Fruit fly (Drosophila melanogaster) whole organism, embryonic: Measurements from ENCODE around the gene Tsp97E.

Experiments
- CG10274 ChIP-seq: fragments of 200-800 bp; sonication (Bioruptor generic); optimal IDR thresholded peaks from 3 replicates; lab custom pipeline; 2017; ENCODE audit warnings: missing biosample characterization, mild to moderate bottlenecking, missing genetic modification characterization
- CG10321 ChIP-seq: fragments of 200-800 bp; sonication (Bioruptor generic); IDR thresholded peaks from 2 replicates; pipeline ENCODE4 v1.3.6; 2022; ENCODE audit warnings: missing biosample characterization, missing genetic modification characterization
- CG11456 ChIP-seq: fragments of 200-800 bp; sonication (Bioruptor generic); IDR thresholded peaks from 3 replicates; pipeline ENCODE4 v1.3.6; 2022; ENCODE audit warnings: missing biosample characterization, missing genetic modification characterization
- CG11696 ChIP-seq: fragments of 200-800 bp; sonication (Bioruptor generic); IDR thresholded peaks from 2 replicates; pipeline ENCODE4 v1.3.6; 2022; ENCODE audit warnings: missing biosample characterization, missing genetic modification characterization
- CG15269 ChIP-seq: fragments of 200-800 bp; sonication (Bioruptor generic); optimal IDR thresholded peaks from 2 replicates; lab custom pipeline; 2018; ENCODE audit warnings: missing biosample characterization, mild to moderate bottlenecking, missing genetic modification characterization, moderate library complexity
- CG15601 ChIP-seq: fragments of 200-800 bp; sonication (Bioruptor generic); optimal IDR thresholded peaks from 3 replicates; lab custom pipeline; 2019; ENCODE audit warnings: missing biosample characterization, mild to moderate bottlenecking, missing genetic modification characterization, moderate library complexity
- CG16815 ChIP-seq: fragments of 200-800 bp; sonication (Bioruptor generic); optimal IDR thresholded peaks from 3 replicates; lab custom pipeline; 2017; ENCODE audit warnings: missing biosample characterization, mild to moderate bottlenecking, missing genetic modification characterization
- CG17328 ChIP-seq: fragments of 200-800 bp; sonication (Bioruptor generic); IDR thresholded peaks from 2 replicates; pipeline ENCODE4 v1.3.6; 2022; ENCODE audit warnings: missing biosample characterization, missing genetic modification characterization
- CG17829 ChIP-seq: fragments of 200-800 bp; optimal IDR thresholded peaks from 2 replicates; lab custom pipeline; 2019; ENCODE audit warnings: missing biosample characterization, mild to moderate bottlenecking, missing genetic modification characterization, moderate library complexity
- CG1832 ChIP-seq: fragments of 200-800 bp; sonication (Bioruptor generic); optimal IDR thresholded peaks from 2 replicates; lab custom pipeline; 2017; ENCODE audit warnings: missing biosample characterization, mild to moderate bottlenecking, missing genetic modification characterization, inconsistent platforms
- CG2678 ChIP-seq: fragments of 200-800 bp; sonication (Bioruptor generic); optimal IDR thresholded peaks from 3 replicates; lab custom pipeline; 2019; ENCODE audit warnings: missing biosample characterization, mild to moderate bottlenecking, missing genetic modification characterization, moderate library complexity
- CG4328 ChIP-seq: fragments of 200-800 bp; sonication (Bioruptor generic); optimal IDR thresholded peaks from 3 replicates; lab custom pipeline; 2017; ENCODE audit warnings: missing biosample characterization, missing genetic modification reagents, missing genetic modification characterization
- CG43689 ChIP-seq: fragments of 200-800 bp; sonication (Bioruptor generic); IDR thresholded peaks from 2 replicates; pipeline ENCODE4 v1.3.6; 2022; ENCODE audit warnings: missing biosample characterization, missing genetic modification characterization
- CG5953 ChIP-seq: fragments of 200-800 bp; sonication (Bioruptor generic); IDR thresholded peaks from 2 replicates; pipeline ENCODE4 v1.3.6; 2022; ENCODE audit warnings: missing biosample characterization, missing genetic modification characterization
- CG7357 ChIP-seq: fragments of 200-800 bp; sonication (Bioruptor generic); IDR thresholded peaks from 3 replicates; pipeline ENCODE4 v1.3.6; 2022; ENCODE audit warnings: missing biosample characterization, missing genetic modification characterization
- CG8089 ChIP-seq: fragments of 200-800 bp; sonication (Bioruptor generic); optimal IDR thresholded peaks from 3 replicates; lab custom pipeline; 2016; ENCODE audit warnings: missing biosample characterization, missing genetic modification characterization
- CG9727 ChIP-seq: fragments of 200-800 bp; sonication (Bioruptor generic); optimal IDR thresholded peaks from 3 replicates; lab custom pipeline; 2017; ENCODE audit warnings: missing biosample characterization, mild to moderate bottlenecking, missing genetic modification characterization
- CG9817 ChIP-seq: fragments of 200-800 bp; sonication (Bioruptor generic); optimal IDR thresholded peaks from 2 replicates; lab custom pipeline; 2018; ENCODE audit warnings: missing biosample characterization, mild to moderate bottlenecking, missing genetic modification characterization, moderate library complexity
- CTCF ChIP-seq: fragments of 200-800 bp; sonication (Bioruptor generic); optimal IDR thresholded peaks from 2 replicates; lab custom pipeline; 2017; ENCODE audit warnings: missing biosample characterization, mild to moderate bottlenecking, missing genetic modification characterization, moderate library complexity
- Dad ChIP-seq: fragments of 200-800 bp; sonication (Bioruptor generic); optimal IDR thresholded peaks from 3 replicates; lab custom pipeline; 2016; ENCODE audit warnings: missing biosample characterization, missing genetic modification characterization
- Doc3 ChIP-seq: fragments of 200-800 bp; sonication (Bioruptor generic); IDR thresholded peaks from 3 replicates; pipeline ENCODE4 v1.3.6; 2022; ENCODE audit warnings: missing biosample characterization, missing genetic modification characterization; ENCODE audit not compliant: partially characterized antibody
- HHEX ChIP-seq: fragments of 200-800 bp; sonication (Bioruptor generic); optimal IDR thresholded peaks from 3 replicates; lab custom pipeline; 2017; ENCODE audit warnings: missing biosample characterization, mild to moderate bottlenecking, missing genetic modification characterization, missing genetic modification reagents
- Hey ChIP-seq: fragments of 200-800 bp; sonication (Bioruptor generic); optimal IDR thresholded peaks from 3 replicates; lab custom pipeline; 2018; ENCODE audit warnings: missing biosample characterization, mild to moderate bottlenecking, missing genetic modification characterization
- Hmr ChIP-seq: fragments of 200-800 bp; sonication (Bioruptor generic); optimal IDR thresholded peaks from 3 replicates; lab custom pipeline; 2017; ENCODE audit warnings: mild to moderate bottlenecking, missing biosample characterization, missing genetic modification reagents, missing genetic modification characterization
- Hr39 ChIP-seq: fragments of >200 bp; optimal IDR thresholded peaks from 2 replicates; lab custom pipeline; 2017
- NFAT ChIP-seq: fragments of 200-800 bp; sonication (Bioruptor generic); IDR thresholded peaks from 2 replicates; pipeline ENCODE4 v1.3.6; 2022; ENCODE audit warnings: missing biosample characterization, missing genetic modification characterization
- Optix ChIP-seq: fragments of 200-800 bp; sonication (Bioruptor generic); IDR thresholded peaks from 3 replicates; pipeline ENCODE4 v1.3.6; 2022; ENCODE audit warnings: missing biosample characterization, missing genetic modification characterization
- Ptx1 ChIP-seq: fragments of 200-800 bp; sonication (Bioruptor generic); IDR thresholded peaks from 2 replicates; pipeline ENCODE4 v1.3.6; 2022; ENCODE audit warnings: missing biosample characterization, missing genetic modification characterization
- Xrp1 ChIP-seq: fragments of 200-800 bp; sonication (Bioruptor generic); IDR thresholded peaks from 2 replicates; pipeline ENCODE4 v1.3.6; 2022; ENCODE audit warnings: missing biosample characterization, missing genetic modification characterization
- amos ChIP-seq: fragments of 200-800 bp; sonication (Bioruptor generic); IDR thresholded peaks from 2 replicates; pipeline ENCODE4 v1.3.6; 2022; ENCODE audit warnings: missing biosample characterization, missing genetic modification characterization; ENCODE audit not compliant: partially characterized antibody
- ato ChIP-seq: fragments of 200-800 bp; sonication (Bioruptor generic); IDR thresholded peaks from 2 replicates; pipeline ENCODE4 v1.3.6; 2022; ENCODE audit warnings: missing biosample characterization, missing genetic modification characterization; ENCODE audit not compliant: partially characterized antibody
- btn ChIP-seq: fragments of 200-800 bp; sonication (Bioruptor generic); optimal IDR thresholded peaks from 2 replicates; lab custom pipeline; 2016; ENCODE audit warnings: missing biosample characterization, missing genetic modification characterization
- chm ChIP-seq: fragments of 200-800 bp; sonication (Bioruptor generic); IDR thresholded peaks from 2 replicates; pipeline ENCODE4 v1.3.6; 2022; ENCODE audit warnings: missing biosample characterization, missing genetic modification characterization
- cwo ChIP-seq: fragments of 200-800 bp; sonication (Bioruptor generic); optimal IDR thresholded peaks from 3 replicates; lab custom pipeline; 2017; ENCODE audit warnings: missing biosample characterization, missing genetic modification characterization, mild to moderate bottlenecking, moderate library complexity, missing genetic modification reagents
- esg ChIP-seq: fragments of 200-800 bp; sonication (Bioruptor generic); conservative IDR thresholded peaks from 2 replicates; pipeline ENCODE4 v1.3.6; 2022; ENCODE audit warnings: missing biosample characterization, missing genetic modification characterization
- exex ChIP-seq: fragments of 200-800 bp; sonication (Bioruptor generic); optimal IDR thresholded peaks from 4 replicates; lab custom pipeline; 2018; ENCODE audit warnings: missing biosample characterization, mild to moderate bottlenecking, missing genetic modification characterization, moderate library complexity
- eyg ChIP-seq: fragments of 200-800 bp; sonication (Bioruptor generic); optimal IDR thresholded peaks from 3 replicates; lab custom pipeline; 2016; ENCODE audit warnings: missing biosample characterization, missing genetic modification characterization
- gcm ChIP-seq: fragments of 200-800 bp; sonication (Bioruptor generic); optimal IDR thresholded peaks from 2 replicates; lab custom pipeline; 2019; ENCODE audit warnings: missing biosample characterization, mild to moderate bottlenecking, missing genetic modification characterization, moderate library complexity
- gro ChIP-seq: fragments of 200-800 bp; sonication (Bioruptor generic); optimal IDR thresholded peaks from 2 replicates; lab custom pipeline; 2016; ENCODE audit warnings: missing biosample characterization, missing genetic modification characterization
- gsb ChIP-seq: fragments of 200-800 bp; sonication (Bioruptor generic); IDR thresholded peaks from 2 replicates; pipeline ENCODE4 v1.3.6; 2022; ENCODE audit warnings: missing biosample characterization, missing genetic modification characterization
- gsb-n ChIP-seq: fragments of 200-800 bp; sonication (Bioruptor generic); optimal IDR thresholded peaks from 3 replicates; lab custom pipeline; 2018; ENCODE audit warnings: missing biosample characterization, mild to moderate bottlenecking, missing genetic modification characterization
- hkb ChIP-seq, 2 experiments: fragments of 200-800 bp in 1 of 2; fragments of >200 bp in 1 of 2; sonication (Bioruptor generic) in 1 of 2; IDR thresholded peaks in 1 of 2; optimal IDR thresholded peaks in 1 of 2; 2 replicates each; pipeline versions ENCODE4 v1.3.6 to Lab custom; 2017 to 2022; ENCODE audit warnings: missing biosample characterization in 1 of 2, missing genetic modification characterization in 1 of 2
- kah ChIP-seq: fragments of 200-800 bp; sonication (Bioruptor generic); optimal IDR thresholded peaks from 2 replicates; lab custom pipeline; 2018; ENCODE audit warnings: missing biosample characterization, mild to moderate bottlenecking, missing genetic modification characterization
- klu ChIP-seq: fragments of 200-800 bp; sonication (Bioruptor generic); IDR thresholded peaks from 2 replicates; pipeline ENCODE4 v1.3.6; 2022; ENCODE audit warnings: missing biosample characterization, missing genetic modification characterization
- luna ChIP-seq: fragments of 200-800 bp; sonication (Bioruptor generic); optimal IDR thresholded peaks from 2 replicates; lab custom pipeline; 2016; ENCODE audit warnings: missing biosample characterization, missing genetic modification characterization
- pros ChIP-seq: fragments of 200-800 bp; sonication (Bioruptor generic); optimal IDR thresholded peaks from 3 replicates; lab custom pipeline; 2019; ENCODE audit warnings: missing biosample characterization, mild to moderate bottlenecking, missing genetic modification characterization, moderate library complexity
- ro ChIP-seq: fragments of 200-800 bp; sonication (Bioruptor generic); IDR thresholded peaks from 2 replicates; pipeline ENCODE4 v1.3.6; 2022; ENCODE audit warnings: missing biosample characterization, missing genetic modification characterization
- tap ChIP-seq: fragments of 200-800 bp; optimal IDR thresholded peaks from 3 replicates; lab custom pipeline; 2019; ENCODE audit warnings: missing biosample characterization, mild to moderate bottlenecking, missing genetic modification characterization, moderate library complexity
- vvl ChIP-seq: fragments of 200-800 bp; sonication (Bioruptor generic); IDR thresholded peaks from 2 replicates; pipeline ENCODE4 v1.3.6; 2022; ENCODE audit warnings: missing biosample characterization, missing genetic modification characterization
- zen2 ChIP-seq: fragments of 200-800 bp; sonication (Bioruptor generic); IDR thresholded peaks from 3 replicates; pipeline ENCODE4 v1.3.6; 2022; ENCODE audit warnings: missing biosample characterization, missing genetic modification characterization; ENCODE audit not compliant: partially characterized antibody
- zfh2 ChIP-seq: fragments of 200-800 bp; sonication (Bioruptor generic); optimal IDR thresholded peaks from 2 replicates; lab custom pipeline; 2016; ENCODE audit warnings: missing biosample characterization, missing genetic modification characterization

Tsp97E gene

dm6 chr3R:26915463-26915925 is 49.1 kb downstream of the Tsp97E start, which contains the start of gene CG46339 (continued):
- no peak for TF ChIP-seq Doc3 (GFP tag; lab: Robert Waterston, UW)
- TF ChIP-seq chm (GFP tag; lab: Robert Waterston, UW): peak; percentile 90
- no peak for TF ChIP-seq CTCF (GFP tag; lab: Kevin White, UChicago)
- TF ChIP-seq eyg (GFP tag; lab: Kevin White, UChicago): peak; percentile 19
- peak; percentile 48; the same call in 1 of the 2 replicates for TF ChIP-seq gsb (GFP tag; lab: Robert Waterston, UW)
- TF ChIP-seq luna (GFP tag; lab: Kevin White, UChicago): no peak
- TF ChIP-seq esg (GFP tag; lab: Robert Waterston, UW): no peak; the same call in 1 of the 2 replicates
- TF ChIP-seq CG11456 (GFP tag; lab: Robert Waterston, UW): no peak
- peak; percentile 29 for TF ChIP-seq CG17829 (tag; lab: Kevin White, UChicago)
- TF ChIP-seq CG9817 (tag; lab: Kevin White, UChicago): no peak
- TF ChIP-seq gro (GFP tag; lab: Kevin White, UChicago): peak; percentile 87
- TF ChIP-seq HHEX (GFP tag; lab: Kevin White, UChicago): peak; percentile 62
- TF ChIP-seq gcm (GFP tag; lab: Kevin White, UChicago): peak; percentile 24
- peak; percentile 54; the same call in 1 of the 2 replicates for TF ChIP-seq amos (GFP tag; lab: Robert Waterston, UW)
- 0 out of 2 replicates have a peak, but pooled peaks have one; percentile 5 for TF ChIP-seq CG10321
- TF ChIP-seq vvl: peak; percentile 82; the same call in 1 of the 2 replicates
- TF ChIP-seq CG8089 (GFP tag; lab: Kevin White, UChicago): no peak
- peak; percentile 16 for TF ChIP-seq CG15269 (tag; lab: Kevin White, UChicago)
- TF ChIP-seq zfh2 (GFP tag; lab: Kevin White, UChicago): no peak
- no peak for TF ChIP-seq Hr39
- TF ChIP-seq Hmr (GFP tag; lab: Kevin White, UChicago): peak; percentile 90
- peak; percentile 35; the same call in 1 of the 2 replicates for TF ChIP-seq ato (GFP tag; lab: Robert Waterston, UW)
- TF ChIP-seq pros: no peak
- TF ChIP-seq CG10274 (GFP tag; lab: Kevin White, UChicago): no peak
- TF ChIP-seq CG4328: peak; percentile 55
- peak; percentile 20 for TF ChIP-seq CG9727 (GFP tag; lab: Kevin White, UChicago)
- peak; percentile 55; the same call in 1 of the 2 replicates for TF ChIP-seq NFAT
- peak; percentile 17; the same call in 1 of the 2 replicates for TF ChIP-seq CG11696 (GFP tag; lab: Robert Waterston, UW)
- peak; percentile 100 for TF ChIP-seq CG15601 (tag; lab: Kevin White, UChicago)
- peak; percentile 74 for TF ChIP-seq Hey (tag; lab: Kevin White, UChicago)
- TF ChIP-seq tap (tag; lab: Kevin White, UChicago): peak; percentile 49
- peak; percentile 34 for TF ChIP-seq CG17328 (GFP tag; lab: Robert Waterston, UW)
- TF ChIP-seq CG1832: no peak
- no peak for TF ChIP-seq CG7357
- no peak for TF ChIP-seq CG5953 (GFP tag; lab: Robert Waterston, UW)
- peak; percentile 62; the same call in 1 of the 2 replicates for TF ChIP-seq Xrp1 (GFP tag; lab: Robert Waterston, UW)
- peak; percentile 68 for TF ChIP-seq cwo (GFP tag; lab: Kevin White, UChicago)
- no peak for TF ChIP-seq hkb (optimal IDR thresholded peaks at IDR 0.05; lab: Kevin White, UChicago)
- peak; percentile 57 for TF ChIP-seq hkb (GFP tag; IDR thresholded peaks at IDR 0.05; lab: Robert Waterston, UW)
- TF ChIP-seq zen2 (GFP tag; lab: Robert Waterston, UW): no peak
- peak; percentile 9 for TF ChIP-seq kah
- TF ChIP-seq gsb-n (tag; lab: Kevin White, UChicago): peak; percentile 7
- TF ChIP-seq ro (GFP tag; lab: Robert Waterston, UW): no peak
- peak; percentile 56 for TF ChIP-seq Ptx1 (GFP tag; lab: Robert Waterston, UW)
- no peak for TF ChIP-seq CG43689
- TF ChIP-seq Optix: no peak
- no peak for TF ChIP-seq CG16815 (GFP tag; lab: Kevin White, UChicago)
- TF ChIP-seq klu: no peak
- TF ChIP-seq Dad (GFP tag; lab: Kevin White, UChicago): peak; percentile 55
- peak; percentile 72 for TF ChIP-seq exex (tag; lab: Kevin White, UChicago)
- no peak for TF ChIP-seq btn (GFP tag; lab: Kevin White, UChicago)
- TF ChIP-seq CG2678 (tag; lab: Kevin White, UChicago): peak; percentile 71
